Fruit fly (Drosophila melanogaster): ENCODE results near the gene CG43134.

CG43134 gene

DNA sequence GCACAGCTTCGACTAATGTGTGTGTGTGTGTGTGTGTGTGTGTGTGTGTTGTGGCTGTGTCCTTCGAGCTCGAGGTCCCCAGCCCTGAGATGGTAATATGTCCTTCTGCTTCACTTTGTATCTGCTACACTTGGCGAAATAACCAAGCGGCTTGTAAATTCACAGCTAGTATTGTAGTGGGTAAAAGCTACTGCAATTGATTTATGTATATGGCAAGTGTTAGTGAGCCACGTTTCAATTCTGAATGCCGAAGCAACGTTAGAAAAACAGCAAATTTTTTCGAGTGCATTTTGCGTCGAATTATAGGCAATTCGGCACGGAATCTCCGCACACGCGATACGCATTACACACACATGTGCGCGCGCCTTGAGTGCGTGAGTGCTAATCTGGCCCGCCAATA is 15.5 kb downstream of the CG43134 start:
- TF ChIP-seq dsx (GFP tag; optimal IDR thresholded peaks at IDR 0.05; ENCODE audit: poor library complexity, severe bottlenecking) (peak; percentile 55), spab (GFP tag; optimal IDR thresholded peaks at IDR 0.05) (peak; percentile 12), Ets21C (GFP tag; optimal IDR thresholded peaks at IDR 0.05) (no peak), CG6792 (GFP tag; optimal IDR thresholded peaks at IDR 0.05) (peak; percentile 34), CG11762 (GFP tag; optimal IDR thresholded peaks at IDR 0.05; ENCODE audit: insufficient read depth) (no peak), CG4318 (GFP tag; optimal IDR thresholded peaks at IDR 0.05) (peak; percentile 46), CG11294 (GFP tag; IDR thresholded peaks at IDR 0.05) (no peak), Eip93F (GFP tag; optimal IDR thresholded peaks at IDR 0.05) (no peak), acj6 (GFP tag; optimal IDR thresholded peaks at IDR 0.05) (peak; percentile 27), eg (GFP tag; IDR thresholded peaks at IDR 0.05) (peak; percentile 62; the same call in 2 of the 3 replicates), fkh (GFP tag; optimal IDR thresholded peaks at IDR 0.05) (no peak), CG6163 (GFP tag; IDR thresholded peaks at IDR 0.05) (peak; percentile 60), CG8119 (GFP tag; IDR thresholded peaks at IDR 0.05) (no peak), vri (GFP tag; optimal IDR thresholded peaks at IDR 0.05) (no peak), CG10631 (GFP tag; optimal IDR thresholded peaks at IDR 0.05) (peak; percentile 30), CG10669 (GFP tag; optimal IDR thresholded peaks at IDR 0.05) (peak; percentile 43), OdsH (GFP tag; optimal IDR thresholded peaks at IDR 0.05) (peak; percentile 34), ss (GFP tag; optimal IDR thresholded peaks at IDR 0.05) (peak; percentile 31 to 76), CG6276 (GFP tag; optimal IDR thresholded peaks at IDR 0.05) (no peak), CG16779 (tag; optimal IDR thresholded peaks at IDR 0.05) (no peak), topi (GFP tag; optimal IDR thresholded peaks at IDR 0.05) (peak; percentile 36), Smox (GFP tag; optimal IDR thresholded peaks at IDR 0.05) (peak; percentile 36), Hr39 (GFP tag; optimal IDR thresholded peaks at IDR 0.05) (peak; percentile 55), CG8319 (GFP tag; optimal IDR thresholded peaks at IDR 0.05) (no peak), CG11902 (GFP tag; optimal IDR thresholded peaks at IDR 0.05) (peak; percentile 0), Hr4 (GFP tag; optimal IDR thresholded peaks at IDR 0.05) (peak; percentile 45), CG31627 (GFP tag; optimal IDR thresholded peaks at IDR 0.05) (peak; percentile 47), CG6854 (GFP tag; optimal IDR thresholded peaks at IDR 0.05) (no peak), CG34406 (GFP tag; optimal IDR thresholded peaks at IDR 0.05) (peak; percentile 8), salr (GFP tag; optimal IDR thresholded peaks at IDR 0.05) (no peak), CG32006 (GFP tag; optimal IDR thresholded peaks at IDR 0.05) (peak; percentile 56), esn (GFP tag; optimal IDR thresholded peaks at IDR 0.05) (peak; percentile 36), lz (GFP tag; optimal IDR thresholded peaks at IDR 0.05) (peak; percentile 45), Met (GFP tag; optimal IDR thresholded peaks at IDR 0.05) (peak; percentile 26), Eip78C (GFP tag) (peak; percentile 68), svp (GFP tag) (peak; percentile 66), fd85E (GFP tag; optimal IDR thresholded peaks at IDR 0.05) (no peak), CG1621 (tag; optimal IDR thresholded peaks at IDR 0.05) (peak; percentile 39), Blimp-1 (GFP tag; optimal IDR thresholded peaks at IDR 0.05) (no peak), Sox15 (GFP tag; optimal IDR thresholded peaks at IDR 0.05) (peak; percentile 14), CG6808 (GFP tag; optimal IDR thresholded peaks at IDR 0.05) (peak; percentile 34), CG3032 (tag; optimal IDR thresholded peaks at IDR 0.05) (peak; percentile 39), net (GFP tag; optimal IDR thresholded peaks at IDR 0.05) (peak; percentile 17), Eip75B (GFP tag; optimal IDR thresholded peaks at IDR 0.05) (peak; percentile 22), Hr38 (GFP tag; optimal IDR thresholded peaks at IDR 0.05) (no peak), dac (GFP tag; optimal IDR thresholded peaks at IDR 0.05) (no peak), Lpt (GFP tag; optimal IDR thresholded peaks at IDR 0.05) (no peak), pdm3 (GFP tag; optimal IDR thresholded peaks at IDR 0.05) (peak; percentile 38), fd59A (GFP tag; optimal IDR thresholded peaks at IDR 0.05) (no peak), Sox102F (GFP tag; optimal IDR thresholded peaks at IDR 0.05) (peak; percentile 20), CG3919 (GFP tag; optimal IDR thresholded peaks at IDR 0.05) (peak; percentile 52), CG7368 (GFP tag; optimal IDR thresholded peaks at IDR 0.05) (peak; percentile 39)
